Worm (Caenorhabditis elegans) whole organism, mixed stage, embryonic: ENCODE data around the gene F26A1.7.

Experiments used
- ceh-39 ChIP-seq: fragments of 150-350 bp; optimal IDR thresholded peaks from 2 replicates; lab custom pipeline; 2014; ENCODE audit warnings: missing biosample characterization, missing genetic modification characterization
- lin-13 ChIP-seq: fragments of 150-350 bp; optimal IDR thresholded peaks from 2 replicates; lab custom pipeline; 2014; ENCODE audit warnings: missing biosample characterization, missing genetic modification characterization
- nhr-12 ChIP-seq: fragments of 150-350 bp; optimal IDR thresholded peaks from 2 replicates; lab custom pipeline; 2014; ENCODE audit warnings: missing biosample characterization, missing genetic modification characterization
- sem-2 ChIP-seq: fragments of 200-800 bp; sonication (Bioruptor generic); optimal IDR thresholded peaks from 2 replicates; lab custom pipeline; 2018; ENCODE audit warnings: mild to moderate bottlenecking, missing genetic modification characterization, missing compliant biosample characterization
- unc-62 ChIP-seq: fragments of 150-350 bp; optimal IDR thresholded peaks from 2 replicates; lab custom pipeline; 2014; ENCODE audit warnings: missing biosample characterization, missing genetic modification reagents, missing genetic modification characterization

DNA sequence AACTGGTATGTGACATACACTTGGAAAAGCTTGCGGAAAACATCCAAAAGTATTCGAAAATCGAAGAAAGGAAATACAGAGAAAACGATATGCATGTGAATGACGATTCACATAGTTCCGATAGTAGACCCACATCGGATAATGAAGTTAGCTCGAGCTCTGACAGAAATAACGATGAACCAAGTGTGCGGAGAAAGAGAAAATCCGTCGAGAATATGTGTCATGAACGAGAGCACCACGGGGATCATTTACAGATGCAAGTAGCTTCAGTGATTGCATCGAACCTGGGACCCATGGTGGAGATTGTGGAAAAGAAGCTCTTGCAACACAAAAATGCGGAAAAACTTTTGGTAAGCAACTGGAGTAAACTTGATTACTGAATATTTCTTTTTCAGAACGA, 37.2 kb upstream of the F26A1.7 start:
- TF ChIP-seq unc-62 (no peak), nhr-12 (tag; lab: Kevin White, UChicago) (no peak), lin-13 (no peak), sem-2 (GFP tag; lab: Kevin White, UChicago) (no peak), ceh-39 (tag; lab: Kevin White, UChicago) (no peak)
